Fruit fly (Drosophila melanogaster) whole organism, embryonic: ENCODE results near the gene CG18213.
A peak's percentile ranks its signal among the peaks of the same experiment; 100 is the strongest.

ENCODE experiments used
- Ada2b ChIP-seq: fragments of 200-800 bp; sonication (Bioruptor generic); IDR thresholded peaks from 2 replicates; pipeline ENCODE4 v1.3.6; 2022; ENCODE audit warnings: missing biosample characterization, missing genetic modification characterization
- Atf3 ChIP-seq: fragments of 200-800 bp; sonication (Bioruptor generic); optimal IDR thresholded peaks from 3 replicates; lab custom pipeline; 2016; ENCODE audit warnings: missing biosample characterization, missing genetic modification characterization
- B-H2 ChIP-seq: fragments of 200-800 bp; sonication (Bioruptor generic); optimal IDR thresholded peaks from 2 replicates; lab custom pipeline; 2018; ENCODE audit warnings: missing biosample characterization, mild to moderate bottlenecking, missing genetic modification characterization
- BEAF-32 ChIP-seq: fragments of 200-800 bp; sonication (Bioruptor generic); optimal IDR thresholded peaks from 3 replicates; lab custom pipeline; 2017; ENCODE audit warnings: missing biosample characterization, missing genetic modification characterization, mild to moderate bottlenecking, moderate library complexity, missing genetic modification reagents
- CG10321 ChIP-seq: fragments of 200-800 bp; sonication (Bioruptor generic); IDR thresholded peaks from 2 replicates; pipeline ENCODE4 v1.3.6; 2022; ENCODE audit warnings: missing biosample characterization, missing genetic modification characterization
- CG12155 ChIP-seq: fragments of 200-800 bp; sonication (Bioruptor generic); optimal IDR thresholded peaks from 3 replicates; lab custom pipeline; 2016; ENCODE audit warnings: missing biosample characterization, missing genetic modification characterization
- CG12299 ChIP-seq: fragments of 200-800 bp; sonication (Bioruptor generic); optimal IDR thresholded peaks from 2 replicates; lab custom pipeline; 2018; ENCODE audit warnings: missing biosample characterization, mild to moderate bottlenecking, missing genetic modification characterization
- CG14050 ChIP-seq: fragments of 200-800 bp; sonication (Bioruptor generic); IDR thresholded peaks from 3 replicates; pipeline ENCODE4 v1.3.6; 2022; ENCODE audit warnings: missing biosample characterization, missing genetic modification characterization
- CG15269 ChIP-seq: fragments of 200-800 bp; sonication (Bioruptor generic); optimal IDR thresholded peaks from 2 replicates; lab custom pipeline; 2018; ENCODE audit warnings: missing biosample characterization, mild to moderate bottlenecking, missing genetic modification characterization, moderate library complexity
- CG1529 ChIP-seq: fragments of 200-800 bp; sonication (Bioruptor generic); optimal IDR thresholded peaks from 3 replicates; lab custom pipeline; 2018; ENCODE audit warnings: missing biosample characterization, missing genetic modification characterization
- CG2120 ChIP-seq: fragments of 200-800 bp; sonication (Bioruptor generic); optimal IDR thresholded peaks from 3 replicates; lab custom pipeline; 2016; ENCODE audit warnings: missing biosample characterization, missing genetic modification characterization
- CG2875 ChIP-seq: fragments of 200-800 bp; sonication (Bioruptor generic); optimal IDR thresholded peaks from 2 replicates; lab custom pipeline; 2017; ENCODE audit warnings: missing biosample characterization, mild to moderate bottlenecking, missing genetic modification characterization, missing genetic modification reagents
- CG31224 ChIP-seq: fragments of 200-800 bp; sonication (Bioruptor generic); IDR thresholded peaks from 2 replicates; pipeline ENCODE4 v1.3.6; 2022; ENCODE audit warnings: missing biosample characterization, missing genetic modification characterization
- CG33213 ChIP-seq: fragments of 200-800 bp; sonication (Bioruptor generic); optimal IDR thresholded peaks from 3 replicates; lab custom pipeline; 2016; ENCODE audit warnings: missing biosample characterization, missing genetic modification characterization
- CG3407 ChIP-seq: fragments of 200-800 bp; sonication (Bioruptor generic); optimal IDR thresholded peaks from 2 replicates; lab custom pipeline; 2018; ENCODE audit warnings: missing biosample characterization, mild to moderate bottlenecking, missing genetic modification characterization
- CG34224 ChIP-seq: fragments of 200-800 bp; sonication (Bioruptor generic); IDR thresholded peaks from 3 replicates; pipeline ENCODE4 v1.3.6; 2022; ENCODE audit warnings: missing biosample characterization, missing genetic modification characterization; ENCODE audit not compliant: partially characterized antibody
- CG6254 ChIP-seq: fragments of 200-800 bp; sonication (Bioruptor generic); optimal IDR thresholded peaks from 3 replicates; lab custom pipeline; 2017; ENCODE audit warnings: mild to moderate bottlenecking, missing biosample characterization, missing genetic modification reagents, missing genetic modification characterization
- CG6765 ChIP-seq: fragments of 200-800 bp; sonication (Bioruptor generic); optimal IDR thresholded peaks from 3 replicates; lab custom pipeline; 2017; ENCODE audit warnings: missing biosample characterization, mild to moderate bottlenecking, missing genetic modification characterization
- CG6791 ChIP-seq: fragments of 200-800 bp; sonication (Bioruptor generic); IDR thresholded peaks from 3 replicates; pipeline ENCODE4 v1.3.6; 2022; ENCODE audit warnings: missing biosample characterization, missing genetic modification characterization; ENCODE audit not compliant: partially characterized antibody
- CG7556 ChIP-seq: fragments of 200-800 bp; sonication (Bioruptor generic); optimal IDR thresholded peaks from 2 replicates; lab custom pipeline; 2017; ENCODE audit warnings: missing biosample characterization, mild to moderate bottlenecking, missing genetic modification characterization
- Dip3 ChIP-seq: fragments of 200-800 bp; sonication (Bioruptor generic); optimal IDR thresholded peaks from 3 replicates; lab custom pipeline; 2016; ENCODE audit warnings: missing biosample characterization, missing genetic modification characterization
- Dp ChIP-seq: fragments of 200-800 bp; sonication (Bioruptor generic); optimal IDR thresholded peaks from 2 replicates; lab custom pipeline; 2018; ENCODE audit warnings: missing biosample characterization, mild to moderate bottlenecking, missing genetic modification characterization, moderate library complexity
- Eip74EF ChIP-seq, 2 experiments: fragments of 200-800 bp in 1 of 2; fragments of >200 bp in 1 of 2; sonication (Bioruptor generic) in 1 of 2; optimal IDR thresholded peaks; 2 replicates each; lab custom pipeline; 2017 to 2019; ENCODE audit warnings: missing biosample characterization in 2 of 2, missing genetic modification characterization in 2 of 2, mild to moderate bottlenecking in 1 of 2, moderate library complexity in 1 of 2
- Gsc ChIP-seq: fragments of 200-800 bp; sonication (Bioruptor generic); IDR thresholded peaks from 2 replicates; pipeline ENCODE4 v1.3.6; 2022; ENCODE audit warnings: missing biosample characterization, missing genetic modification characterization
- Hmr ChIP-seq: fragments of 200-800 bp; sonication (Bioruptor generic); optimal IDR thresholded peaks from 3 replicates; lab custom pipeline; 2017; ENCODE audit warnings: mild to moderate bottlenecking, missing biosample characterization, missing genetic modification reagents, missing genetic modification characterization
- Hr78 ChIP-seq, 2 experiments: fragments of 200-800 bp in 1 of 2; fragments of >200 bp in 1 of 2; sonication (Bioruptor generic) in 1 of 2; optimal IDR thresholded peaks; 2 replicates each; lab custom pipeline; 2017 to 2019; ENCODE audit warnings: missing biosample characterization in 2 of 2, missing genetic modification characterization in 2 of 2, mild to moderate bottlenecking in 1 of 2, moderate library complexity in 1 of 2
- abd-A ChIP-seq: fragments of 200-800 bp; sonication (Bioruptor generic); optimal IDR thresholded peaks from 3 replicates; lab custom pipeline; 2019; ENCODE audit warnings: missing biosample characterization, mild to moderate bottlenecking, missing genetic modification characterization, moderate library complexity
- ato ChIP-seq: fragments of 200-800 bp; sonication (Bioruptor generic); IDR thresholded peaks from 2 replicates; pipeline ENCODE4 v1.3.6; 2022; ENCODE audit warnings: missing biosample characterization, missing genetic modification characterization; ENCODE audit not compliant: partially characterized antibody
- bcd ChIP-seq: fragments of 200-800 bp; sonication (Bioruptor generic); optimal IDR thresholded peaks from 2 replicates; lab custom pipeline; 2017; ENCODE audit warnings: missing biosample characterization, mild to moderate bottlenecking, missing genetic modification characterization
- chinmo ChIP-seq: fragments of 200-800 bp; sonication (Bioruptor generic); IDR thresholded peaks from 4 replicates; pipeline ENCODE4 v1.3.6; 2022; ENCODE audit warnings: missing biosample characterization, missing genetic modification characterization; ENCODE audit not compliant: partially characterized antibody
- chn ChIP-seq: fragments of 200-800 bp; sonication (Bioruptor generic); optimal IDR thresholded peaks from 2 replicates; lab custom pipeline; 2016; ENCODE audit warnings: missing biosample characterization, missing genetic modification characterization
- crc ChIP-seq: fragments of 200-800 bp; sonication (Bioruptor generic); optimal IDR thresholded peaks from 2 replicates; lab custom pipeline; 2016; ENCODE audit warnings: missing biosample characterization, missing genetic modification characterization
- dm ChIP-seq: fragments of 200-800 bp; sonication (Bioruptor generic); optimal IDR thresholded peaks from 3 replicates; lab custom pipeline; 2016; ENCODE audit warnings: missing biosample characterization, missing genetic modification characterization
- dpn ChIP-seq, 2 experiments: fragments of 200-800 bp; sonication (Bioruptor generic); optimal IDR thresholded peaks; 3 replicates each; lab custom pipeline; 2016; ENCODE audit warnings: missing biosample characterization in 2 of 2, missing genetic modification characterization in 2 of 2
- emc ChIP-seq: fragments of 200-800 bp; sonication (Bioruptor generic); optimal IDR thresholded peaks from 2 replicates; lab custom pipeline; 2016; ENCODE audit warnings: missing biosample characterization, missing genetic modification characterization
- ftz-f1 ChIP-seq: fragments of 200-800 bp; sonication (Bioruptor generic); optimal IDR thresholded peaks from 2 replicates; lab custom pipeline; 2016; ENCODE audit warnings: missing biosample characterization, missing genetic modification characterization
- gsb-n ChIP-seq: fragments of 200-800 bp; sonication (Bioruptor generic); optimal IDR thresholded peaks from 3 replicates; lab custom pipeline; 2018; ENCODE audit warnings: missing biosample characterization, mild to moderate bottlenecking, missing genetic modification characterization
- hkb ChIP-seq, 2 experiments: fragments of 200-800 bp in 1 of 2; fragments of >200 bp in 1 of 2; sonication (Bioruptor generic) in 1 of 2; IDR thresholded peaks in 1 of 2; optimal IDR thresholded peaks in 1 of 2; 2 replicates each; pipeline versions ENCODE4 v1.3.6 to Lab custom; 2017 to 2022; ENCODE audit warnings: missing biosample characterization in 1 of 2, missing genetic modification characterization in 1 of 2
- hth ChIP-seq: fragments of >200 bp; optimal IDR thresholded peaks from 2 replicates; lab custom pipeline; 2017; ENCODE audit warnings: inconsistent platforms
- kay ChIP-seq: fragments of 200-800 bp; sonication (Bioruptor generic); optimal IDR thresholded peaks from 2 replicates; lab custom pipeline; 2016; ENCODE audit warnings: missing biosample characterization, missing genetic modification characterization
- lilli ChIP-seq: fragments of 200-800 bp; sonication (Bioruptor generic); optimal IDR thresholded peaks from 3 replicates; lab custom pipeline; 2016; ENCODE audit warnings: missing biosample characterization, missing genetic modification characterization
- nom ChIP-seq: fragments of 200-800 bp; sonication (Bioruptor generic); optimal IDR thresholded peaks from 2 replicates; lab custom pipeline; 2017; ENCODE audit warnings: missing biosample characterization, missing genetic modification characterization, mild to moderate bottlenecking, moderate library complexity, missing genetic modification reagents
- prd ChIP-seq, 3 experiments: fragments of >200 bp in 2 of 3; fragments of 200-800 bp in 1 of 3; sonication (Bioruptor generic) in 1 of 3; optimal IDR thresholded peaks in 2 of 3; IDR thresholded peaks in 1 of 3; 2 replicates in 2 of 3; 3 replicates in 1 of 3; pipeline versions ENCODE4 v1.3.6 to Lab custom; 2017 to 2022; ENCODE audit warnings: missing biosample characterization in 1 of 3, missing genetic modification characterization in 1 of 3
- row ChIP-seq: fragments of 200-800 bp; sonication (Bioruptor generic); IDR thresholded peaks from 3 replicates; pipeline ENCODE4 v1.3.6; 2022; ENCODE audit warnings: missing biosample characterization, missing genetic modification characterization
- sug ChIP-seq: fragments of 200-800 bp; optimal IDR thresholded peaks from 2 replicates; lab custom pipeline; 2019; ENCODE audit warnings: missing biosample characterization, mild to moderate bottlenecking, missing genetic modification characterization, moderate library complexity
- tio ChIP-seq: fragments of 200-800 bp; sonication (Bioruptor generic); optimal IDR thresholded peaks from 2 replicates; lab custom pipeline; 2017; ENCODE audit warnings: missing biosample characterization, missing genetic modification characterization, inconsistent platforms
- zfh2 ChIP-seq: fragments of 200-800 bp; sonication (Bioruptor generic); optimal IDR thresholded peaks from 2 replicates; lab custom pipeline; 2016; ENCODE audit warnings: missing biosample characterization, missing genetic modification characterization

CG18213 gene

dm6 chr3R:17002218-17003110, 37.5 kb downstream of the CG18213 start, which contains the start of the genes Sf3a1 and Irc (continued):
- peak; percentile 96 for TF ChIP-seq chinmo
- no peak for TF ChIP-seq prd (optimal IDR thresholded peaks at IDR 0.05; lab: Kevin White, UChicago)
- TF ChIP-seq prd (GFP tag; IDR thresholded peaks at IDR 0.05; lab: Robert Waterston, UW): 0 out of 3 replicates have a peak, but pooled peaks have one; percentile 31
- no peak for TF ChIP-seq emc (GFP tag; lab: Kevin White, UChicago)
- TF ChIP-seq chn (GFP tag; lab: Kevin White, UChicago): no peak
- peak; percentile 59 for TF ChIP-seq lilli (GFP tag; lab: Kevin White, UChicago)
- TF ChIP-seq CG12299 (tag; lab: Kevin White, UChicago): no peak
- TF ChIP-seq CG6765 (GFP tag; lab: Kevin White, UChicago): no peak
- TF ChIP-seq sug (tag; lab: Kevin White, UChicago): peak; percentile 50
- peak; percentile 44 for TF ChIP-seq dm
- peak; percentile 96 for TF ChIP-seq BEAF-32
- TF ChIP-seq CG3407: no peak
- peak; percentile 67 for TF ChIP-seq CG2120 (GFP tag; lab: Kevin White, UChicago)
- TF ChIP-seq Atf3 (GFP tag; lab: Kevin White, UChicago): no peak
- TF ChIP-seq Dip3 (GFP tag; lab: Kevin White, UChicago): no peak
- peak; percentile 9 for TF ChIP-seq Hmr (GFP tag; lab: Kevin White, UChicago)
- peak in 1 of 2 experiments; percentile 20 for TF ChIP-seq Hr78 (GFP tag; optimal IDR thresholded peaks at IDR 0.05; lab: Kevin White, UChicago)
- peak; percentile 62 for TF ChIP-seq CG33213 (GFP tag; lab: Kevin White, UChicago)
- TF ChIP-seq crc (GFP tag; lab: Kevin White, UChicago): no peak
- TF ChIP-seq dpn (GFP tag; optimal IDR thresholded peaks at IDR 0.05; lab: Kevin White, UChicago): peak; percentile 24 to 52
- peak; percentile 1 for TF ChIP-seq bcd (GFP tag; lab: Kevin White, UChicago)
- TF ChIP-seq Ada2b: no peak; the same call in 1 of the 2 replicates
- TF ChIP-seq row (GFP tag; lab: Robert Waterston, UW): peak; percentile 87
- no peak for TF ChIP-seq CG2875 (GFP tag; lab: Kevin White, UChicago)
- no peak for TF ChIP-seq Gsc
- no peak for TF ChIP-seq CG14050 (GFP tag; lab: Robert Waterston, UW)
- TF ChIP-seq gsb-n (tag; lab: Kevin White, UChicago): no peak
- peak; percentile 95 for TF ChIP-seq CG34224 (GFP tag; lab: Robert Waterston, UW)
- peak; percentile 94 for TF ChIP-seq ato (GFP tag; lab: Robert Waterston, UW)
- no peak for TF ChIP-seq CG15269 (tag; lab: Kevin White, UChicago)
- peak; percentile 19 for TF ChIP-seq CG12155 (GFP tag; lab: Kevin White, UChicago)
- TF ChIP-seq CG31224 (GFP tag; lab: Robert Waterston, UW): no peak
- TF ChIP-seq Eip74EF (GFP tag; optimal IDR thresholded peaks at IDR 0.05; lab: Kevin White, UChicago): peak in 1 of 2 experiments; percentile 29
- TF ChIP-seq ftz-f1 (GFP tag; lab: Kevin White, UChicago): peak; percentile 2
- peak; percentile 96 for TF ChIP-seq Dp
- peak; percentile 38 for TF ChIP-seq hkb (optimal IDR thresholded peaks at IDR 0.05; lab: Kevin White, UChicago)
- 0 out of 2 replicates have a peak, but pooled peaks have one; percentile 27 for TF ChIP-seq hkb (GFP tag; IDR thresholded peaks at IDR 0.05; lab: Robert Waterston, UW)
- TF ChIP-seq CG6254 (GFP tag; lab: Kevin White, UChicago): no peak
- TF ChIP-seq zfh2: peak; percentile 46
- peak; percentile 64 for TF ChIP-seq nom (GFP tag; lab: Kevin White, UChicago)
- TF ChIP-seq CG7556 (GFP tag; lab: Kevin White, UChicago): no peak
- TF ChIP-seq kay (GFP tag; lab: Kevin White, UChicago): no peak
- TF ChIP-seq abd-A (tag; lab: Kevin White, UChicago): no peak
- no peak for TF ChIP-seq CG1529 (GFP tag; lab: Kevin White, UChicago)
- TF ChIP-seq hth: no peak
- TF ChIP-seq tio: no peak
- peak; percentile 96 for TF ChIP-seq CG6791 (GFP tag; lab: Robert Waterston, UW)
- peak; percentile 61 for TF ChIP-seq B-H2 (GFP tag; lab: Kevin White, UChicago)
- TF ChIP-seq CG10321 (GFP tag; lab: Robert Waterston, UW): no peak
